Worm (Caenorhabditis elegans) whole organism, young adult: ENCODE measurements around the gene T22C8.3.
A peak's percentile ranks its signal among the peaks of the same experiment; 100 is the strongest.

Experiments used
- B0035.1 ChIP-seq: sonication (generic microtip); optimal IDR thresholded peaks from 2 replicates; lab custom pipeline; 2016; ENCODE audit warnings: missing genetic modification characterization, mild to moderate bottlenecking, missing compliant biosample characterization, missing genotype, missing genetic modification reagents
- B0336.3 ChIP-seq: fragments of 200-800 bp; sonication (Bioruptor generic); IDR thresholded peaks from 2 replicates; pipeline ENCODE4 v1.3.6; 2022; ENCODE audit warnings: missing genetic modification characterization, missing compliant biosample characterization
- C06A6.2 ChIP-seq: fragments of 200-800 bp; sonication (Bioruptor generic); conservative IDR thresholded peaks from 2 replicates; pipeline ENCODE4 v1.3.6; 2022; ENCODE audit warnings: missing genetic modification characterization, missing compliant biosample characterization
- D2030.7 ChIP-seq: fragments of 200-800 bp; sonication (Bioruptor generic); IDR thresholded peaks from 2 replicates; pipeline ENCODE4 v1.3.6; 2022; ENCODE audit warnings: missing genetic modification reagents, missing genetic modification characterization, missing compliant biosample characterization
- F33H1.4 ChIP-seq: fragments of 200-800 bp; sonication (Bioruptor generic); IDR thresholded peaks from 2 replicates; pipeline ENCODE4 v1.3.6; 2022; ENCODE audit warnings: missing genetic modification reagents, missing genetic modification characterization, missing compliant biosample characterization
- F52B5.7 ChIP-seq: sonication (generic microtip); optimal IDR thresholded peaks from 2 replicates; lab custom pipeline; 2016; ENCODE audit warnings: mild to moderate bottlenecking, missing genetic modification characterization, missing compliant biosample characterization
- K12H6.12 ChIP-seq: fragments of 200-800 bp; sonication (Bioruptor generic); optimal IDR thresholded peaks from 2 replicates; lab custom pipeline; 2018; ENCODE audit warnings: mild to moderate bottlenecking, missing genetic modification characterization, missing compliant biosample characterization
- Y53G8AR.9 ChIP-seq: fragments of 200-800 bp; sonication (Bioruptor generic); conservative IDR thresholded peaks from 2 replicates; pipeline ENCODE4 v1.3.6; 2022; ENCODE audit warnings: missing genetic modification reagents, missing genetic modification characterization, missing compliant biosample characterization
- Y95B8A.8 ChIP-seq: fragments of 200-800 bp; sonication (Bioruptor generic); IDR thresholded peaks from 2 replicates; pipeline ENCODE4 v1.3.6; 2022; ENCODE audit warnings: missing genetic modification reagents, missing genetic modification characterization, missing compliant biosample characterization
- akir-1 ChIP-seq: fragments of 200-800 bp; sonication (Bioruptor generic); optimal IDR thresholded peaks from 2 replicates; lab custom pipeline; 2018; ENCODE audit warnings: mild to moderate bottlenecking, missing genetic modification characterization, moderate library complexity, missing compliant biosample characterization
- cebp-1 ChIP-seq, 2 experiments: fragments of 200-800 bp in 1 of 2; sonication (Bioruptor generic) in 1 of 2; sonication (generic microtip) in 1 of 2; IDR thresholded peaks in 1 of 2; optimal IDR thresholded peaks in 1 of 2; 2 replicates each; pipeline versions ENCODE4 v1.3.6 to Lab custom; 2017 to 2022; ENCODE audit warnings: missing compliant biosample characterization in 2 of 2, missing genetic modification characterization in 2 of 2, mild to moderate bottlenecking in 1 of 2, missing genetic modification reagents in 1 of 2, moderate library complexity in 1 of 2
- ceh-79 ChIP-seq: sonication (generic microtip); optimal IDR thresholded peaks from 2 replicates; lab custom pipeline; 2017; ENCODE audit warnings: mild to moderate bottlenecking, missing genetic modification characterization, missing compliant biosample characterization
- dox-1 ChIP-seq: fragments of 200-800 bp; sonication (Bioruptor generic); IDR thresholded peaks from 2 replicates; pipeline ENCODE4 v1.3.6; 2022; ENCODE audit warnings: missing genetic modification reagents, missing genetic modification characterization, missing compliant biosample characterization
- efl-1 ChIP-seq: fragments of 150-350 bp; optimal IDR thresholded peaks from 2 replicates; lab custom pipeline; 2014; ENCODE audit warnings: missing biosample characterization, missing genetic modification reagents, missing genetic modification characterization
- egrh-3 ChIP-seq: fragments of 200-800 bp; sonication (Bioruptor generic); IDR thresholded peaks from 2 replicates; pipeline ENCODE4 v1.3.6; 2022; ENCODE audit warnings: missing genetic modification reagents, missing genetic modification characterization, missing compliant biosample characterization
- ekl-4 ChIP-seq: fragments of 200-800 bp; sonication (Bioruptor generic); IDR thresholded peaks from 2 replicates; pipeline ENCODE4 v1.3.6; 2022; ENCODE audit warnings: missing genetic modification reagents, missing genetic modification characterization, missing compliant biosample characterization
- fkh-3 ChIP-seq: sonication (generic microtip); optimal IDR thresholded peaks from 2 replicates; lab custom pipeline; 2016; ENCODE audit warnings: mild to moderate bottlenecking, missing genetic modification characterization, missing compliant biosample characterization
- hsf-1 ChIP-seq: fragments of 200-800 bp; sonication (Bioruptor generic); IDR thresholded peaks from 2 replicates; pipeline ENCODE4 v1.3.6; 2022; ENCODE audit warnings: missing genetic modification reagents, missing genetic modification characterization, missing compliant biosample characterization
- lin-40 ChIP-seq: sonication (generic microtip); optimal IDR thresholded peaks from 2 replicates; lab custom pipeline; 2016; ENCODE audit warnings: missing genetic modification characterization, mild to moderate bottlenecking, missing compliant biosample characterization, missing genotype, missing genetic modification reagents
- lin-54 ChIP-seq: fragments of 200-800 bp; sonication (Bioruptor generic); optimal IDR thresholded peaks from 2 replicates; lab custom pipeline; 2018; ENCODE audit warnings: mild to moderate bottlenecking, missing genetic modification characterization, missing compliant biosample characterization
- lsl-1 ChIP-seq: fragments of 200-800 bp; sonication (Bioruptor generic); optimal IDR thresholded peaks from 2 replicates; lab custom pipeline; 2018; ENCODE audit warnings: mild to moderate bottlenecking, missing genetic modification characterization, moderate library complexity, missing compliant biosample characterization
- madf-10 ChIP-seq: sonication (generic microtip); optimal IDR thresholded peaks from 2 replicates; lab custom pipeline; 2016; ENCODE audit warnings: mild to moderate bottlenecking, missing genetic modification characterization, missing compliant biosample characterization
- madf-3 ChIP-seq: fragments of 200-800 bp; sonication (Bioruptor generic); IDR thresholded peaks from 2 replicates; pipeline ENCODE4 v1.3.6; 2022; ENCODE audit warnings: missing genetic modification reagents, missing genetic modification characterization, missing compliant biosample characterization
- madf-6 ChIP-seq: fragments of 200-800 bp; sonication (Bioruptor generic); IDR thresholded peaks from 2 replicates; pipeline ENCODE4 v1.3.6; 2022; ENCODE audit warnings: missing genetic modification reagents, missing genetic modification characterization, missing compliant biosample characterization
- mxl-1 ChIP-seq: sonication (generic microtip); optimal IDR thresholded peaks from 2 replicates; lab custom pipeline; 2016; ENCODE audit warnings: missing genetic modification characterization, missing compliant biosample characterization
- nfya-1 ChIP-seq: sonication (generic microtip); optimal IDR thresholded peaks from 2 replicates; lab custom pipeline; 2017; ENCODE audit warnings: antibody characterized with exemption, missing compliant biosample characterization, missing genetic modification characterization, borderline replicate concordance; ENCODE audit not compliant: insufficient read depth
- nfya-2 ChIP-seq: fragments of 200-800 bp; sonication (Bioruptor generic); IDR thresholded peaks from 2 replicates; pipeline ENCODE4 v1.3.6; 2022; ENCODE audit warnings: missing genetic modification reagents, missing genetic modification characterization, missing compliant biosample characterization
- nhr-179 ChIP-seq: sonication (generic microtip); optimal IDR thresholded peaks from 2 replicates; lab custom pipeline; 2016; ENCODE audit warnings: mild to moderate bottlenecking, missing genetic modification characterization, missing compliant biosample characterization
- pbrm-1 ChIP-seq: fragments of 200-800 bp; sonication (Bioruptor generic); IDR thresholded peaks from 2 replicates; pipeline ENCODE4 v1.3.6; 2022; ENCODE audit warnings: missing genetic modification reagents, missing genetic modification characterization, missing compliant biosample characterization
- rpc-1 ChIP-seq, 2 experiments: fragments of 150-350 bp in 1 of 2; sonication (generic microtip) in 1 of 2; optimal IDR thresholded peaks; 2 replicates each; lab custom pipeline; 2014 to 2018; ENCODE audit warnings: missing biosample characterization in 1 of 2, missing genetic modification characterization in 1 of 2, missing genetic modification reagents in 1 of 2, missing genotype in 1 of 2
- snpc-1.1 ChIP-seq: sonication (generic microtip); optimal IDR thresholded peaks from 2 replicates; lab custom pipeline; 2017; ENCODE audit warnings: missing genetic modification characterization, mild to moderate bottlenecking, missing compliant biosample characterization, antibody characterized with exemption, moderate library complexity, missing genotype, missing genetic modification reagents; ENCODE audit not compliant: insufficient read depth
- snpc-4 ChIP-seq, 5 experiments: fragments of 150-350 bp in 1 of 5; sonication (generic microtip) in 4 of 5; optimal IDR thresholded peaks; 2 replicates each; lab custom pipeline; 2014 to 2018; ENCODE audit warnings: missing genetic modification characterization in 5 of 5, missing biosample characterization in 3 of 5, antibody characterized with exemption in 2 of 5, mild to moderate bottlenecking in 2 of 5, missing compliant biosample characterization in 2 of 5, missing genotype in 2 of 5, moderate library complexity in 2 of 5, missing genetic modification reagents in 1 of 5
- unc-130 ChIP-seq: sonication (generic microtip); optimal IDR thresholded peaks from 2 replicates; lab custom pipeline; 2016; ENCODE audit warnings: missing genetic modification reagents, missing genetic modification characterization, missing compliant biosample characterization
- zfh-2 ChIP-seq: fragments of 200-800 bp; sonication (Bioruptor generic); conservative IDR thresholded peaks from 2 replicates; pipeline ENCODE4 v1.3.6; 2022; ENCODE audit warnings: missing genetic modification reagents, missing genetic modification characterization, missing compliant biosample characterization
- ztf-18 ChIP-seq: sonication (generic microtip); optimal IDR thresholded peaks from 2 replicates; lab custom pipeline; 2016; ENCODE audit warnings: missing genotype, mild to moderate bottlenecking, missing genetic modification characterization, missing compliant biosample characterization
- ztf-22 ChIP-seq: fragments of 200-800 bp; sonication (Bioruptor generic); optimal IDR thresholded peaks from 2 replicates; lab custom pipeline; 2018; ENCODE audit warnings: mild to moderate bottlenecking, missing genetic modification characterization, moderate library complexity, missing compliant biosample characterization
- ztf-25 ChIP-seq: fragments of 200-800 bp; sonication (Bioruptor generic); IDR thresholded peaks from 2 replicates; pipeline ENCODE4 v1.3.6; 2022; ENCODE audit warnings: missing genetic modification reagents, missing genetic modification characterization, missing compliant biosample characterization
- ztf-28 ChIP-seq: fragments of 200-800 bp; sonication (Bioruptor generic); IDR thresholded peaks from 2 replicates; pipeline ENCODE4 v1.3.6; 2022; ENCODE audit warnings: missing genetic modification reagents, missing genetic modification characterization, missing compliant biosample characterization

Gene T22C8.3

ce11 chrII:8575184-8575583, 46.6 kb downstream of the T22C8.3 start, which contains the start of gene puf-5 (continued):
- TF ChIP-seq snpc-4 (GFP tag; optimal IDR thresholded peaks at IDR 0.05; lab: Kevin White, UChicago): peak; percentile 21
- peak in 1 of 4 experiments; percentile 22 for TF ChIP-seq snpc-4 (tag; optimal IDR thresholded peaks at IDR 0.05; lab: Kevin White, UChicago)
- TF ChIP-seq Y95B8A.8: 0 out of 2 replicates have a peak, but pooled peaks have one; percentile 56
- no peak for TF ChIP-seq lin-40 (tag; lab: Kevin White, UChicago)
- TF ChIP-seq D2030.7: peak; percentile 79
- no peak for TF ChIP-seq nfya-2 (GFP tag; lab: Robert Waterston, UW)
- no peak for TF ChIP-seq rpc-1 (optimal IDR thresholded peaks at IDR 0.05; lab: Kevin White, UChicago)
- TF ChIP-seq rpc-1 (tag; optimal IDR thresholded peaks at IDR 0.05; lab: Kevin White, UChicago): no peak
- no peak for TF ChIP-seq K12H6.12 (tag; lab: Kevin White, UChicago)
- TF ChIP-seq madf-10 (tag; lab: Kevin White, UChicago): no peak
- peak; percentile 78 for TF ChIP-seq snpc-1.1 (tag; lab: Kevin White, UChicago)
- no peak for TF ChIP-seq C06A6.2
- peak; percentile 65; the same call in 1 of the 2 replicates for TF ChIP-seq hsf-1 (GFP tag; lab: Robert Waterston, UW)
- peak; percentile 95 for TF ChIP-seq efl-1 (GFP tag; lab: Kevin White, UChicago)
- no peak for TF ChIP-seq ztf-18
- no peak for TF ChIP-seq F52B5.7 (tag; lab: Kevin White, UChicago)
- no peak for TF ChIP-seq ztf-28 (GFP tag; lab: Robert Waterston, UW)
- TF ChIP-seq nfya-1 (tag; lab: Kevin White, UChicago): no peak
- TF ChIP-seq cebp-1 (GFP tag; IDR thresholded peaks at IDR 0.05; lab: Robert Waterston, UW): no peak
- no peak for TF ChIP-seq cebp-1 (tag; optimal IDR thresholded peaks at IDR 0.05; lab: Kevin White, UChicago)
- TF ChIP-seq lin-54 (GFP tag; lab: Kevin White, UChicago): peak; percentile 44
- no peak for TF ChIP-seq zfh-2
- no peak for TF ChIP-seq fkh-3 (tag; lab: Kevin White, UChicago)
- no peak for TF ChIP-seq egrh-3 (GFP tag; lab: Robert Waterston, UW)
- no peak for TF ChIP-seq nhr-179 (tag; lab: Kevin White, UChicago)
- 0 out of 2 replicates have a peak, but pooled peaks have one; percentile 11 for TF ChIP-seq dox-1 (GFP tag; lab: Robert Waterston, UW)
- TF ChIP-seq ztf-25: no peak
- TF ChIP-seq ekl-4 (GFP tag; lab: Robert Waterston, UW): 0 out of 2 replicates have a peak, but pooled peaks have one; percentile 41
- TF ChIP-seq Y53G8AR.9 (GFP tag; lab: Robert Waterston, UW): no peak
- TF ChIP-seq madf-6: peak; percentile 94
- no peak for TF ChIP-seq B0035.1 (tag; lab: Kevin White, UChicago)
- no peak for TF ChIP-seq mxl-1 (tag; lab: Kevin White, UChicago)
- no peak for TF ChIP-seq B0336.3 (GFP tag; lab: Robert Waterston, UW)
- TF ChIP-seq unc-130 (GFP tag; lab: Kevin White, UChicago): peak; percentile 29
- TF ChIP-seq pbrm-1 (GFP tag; lab: Robert Waterston, UW): no peak
- TF ChIP-seq ceh-79 (tag; lab: Kevin White, UChicago): no peak
- no peak for TF ChIP-seq madf-3 (GFP tag; lab: Robert Waterston, UW)
- no peak for TF ChIP-seq ztf-22 (GFP tag; lab: Kevin White, UChicago)
- TF ChIP-seq lsl-1: peak; percentile 88
- TF ChIP-seq F33H1.4 (GFP tag; lab: Robert Waterston, UW): peak; percentile 67
- TF ChIP-seq akir-1 (GFP tag; lab: Kevin White, UChicago): no peak
